Fruit fly (Drosophila melanogaster): Measurements from ENCODE around the gene boi.

boi gene

dm6 chrX:2462919-2463544 lies 6.8 kb downstream of the boi start (continued):
- TF ChIP-seq eyg (GFP tag; optimal IDR thresholded peaks at IDR 0.05) = no peak
- TF ChIP-seq Deaf1 (tag; optimal IDR thresholded peaks at IDR 0.05) = no peak
- TF ChIP-seq MESR4 (GFP tag; optimal IDR thresholded peaks at IDR 0.05) = no peak
- TF ChIP-seq fd96Cb (tag; optimal IDR thresholded peaks at IDR 0.05) = peak; percentile 4
- no peak for TF ChIP-seq ara (GFP tag; IDR thresholded peaks at IDR 0.05)
- no peak for TF ChIP-seq B-H1 (GFP tag; IDR thresholded peaks at IDR 0.05)
- TF ChIP-seq Med (GFP tag) = peak; percentile 51
- TF ChIP-seq bsh (GFP tag; optimal IDR thresholded peaks at IDR 0.05) = peak in 1 of 2 experiments; percentile 30
- TF ChIP-seq CG14050 (GFP tag; IDR thresholded peaks at IDR 0.05) = no peak
- TF ChIP-seq Atf6 (GFP tag; IDR thresholded peaks at IDR 0.05) = no peak
- TF ChIP-seq Vsx1 (GFP tag; optimal IDR thresholded peaks at IDR 0.05) = no peak
- TF ChIP-seq CG9797 (GFP tag; optimal IDR thresholded peaks at IDR 0.05) = no peak
- no peak for TF ChIP-seq CG16813 (GFP tag; IDR thresholded peaks at IDR 0.05; ENCODE audit: partially characterized antibody)
- peak; percentile 13 for TF ChIP-seq CG1603 (tag; optimal IDR thresholded peaks at IDR 0.05)
- no peak for TF ChIP-seq Mrtf (GFP tag; IDR thresholded peaks at IDR 0.05)
- no peak for TF ChIP-seq CG6272 (GFP tag; IDR thresholded peaks at IDR 0.05)
- TF ChIP-seq CG9215 (GFP tag; IDR thresholded peaks at IDR 0.05) = no peak
- TF ChIP-seq gcm2 (GFP tag; optimal IDR thresholded peaks at IDR 0.05) = no peak

dm6 chrX:2461421-2462393 lies 8.1 kb downstream of the boi start:
- TF ChIP-seq so (GFP tag; IDR thresholded peaks at IDR 0.05) (no peak), CG8089 (GFP tag; optimal IDR thresholded peaks at IDR 0.05) (no peak), Ssrp (tag; optimal IDR thresholded peaks at IDR 0.05) (no peak), Blimp-1 (GFP tag; optimal IDR thresholded peaks at IDR 0.05) (no peak), CG34422 (GFP tag; IDR thresholded peaks at IDR 0.05) (no peak), org-1 (GFP tag; optimal IDR thresholded peaks at IDR 0.05) (peak; percentile 6), tx (GFP tag; optimal IDR thresholded peaks at IDR 0.05) (no peak), CG17612 (GFP tag; IDR thresholded peaks at IDR 0.05) (no peak), sr (GFP tag; IDR thresholded peaks at IDR 0.05) (peak; percentile 59; the same call in 1 of the 3 replicates), CG34224 (GFP tag; IDR thresholded peaks at IDR 0.05; ENCODE audit: partially characterized antibody) (no peak), CG12659 (GFP tag; optimal IDR thresholded peaks at IDR 0.05) (no peak), Pdp1 (GFP tag; optimal IDR thresholded peaks at IDR 0.05) (peak in 1 of 2 experiments; percentile 65), CG8765 (GFP tag; IDR thresholded peaks at IDR 0.05) (no peak), CG9797 (GFP tag; optimal IDR thresholded peaks at IDR 0.05) (no peak), Mad (GFP tag; optimal IDR thresholded peaks at IDR 0.05) (no peak), CG3995 (GFP tag; optimal IDR thresholded peaks at IDR 0.05) (no peak), nmo (GFP tag; optimal IDR thresholded peaks at IDR 0.05) (no peak), z (GFP tag; IDR thresholded peaks at IDR 0.05) (0 out of 3 replicates have a peak, but pooled peaks have one; percentile 33), CG1024 (GFP tag; IDR thresholded peaks at IDR 0.05) (no peak), cwo (GFP tag; optimal IDR thresholded peaks at IDR 0.05) (no peak), CG11398 (GFP tag; optimal IDR thresholded peaks at IDR 0.05) (no peak), Hr39 (optimal IDR thresholded peaks at IDR 0.05) (no peak), CG8281 (tag; optimal IDR thresholded peaks at IDR 0.05) (peak; percentile 70), CG17802 (tag; optimal IDR thresholded peaks at IDR 0.05) (no peak), CkIIα-i1 (GFP tag; IDR thresholded peaks at IDR 0.05) (no peak), sens (GFP tag) (peak; percentile 81), chn (GFP tag; optimal IDR thresholded peaks at IDR 0.05) (no peak), YL-1 (GFP tag; optimal IDR thresholded peaks at IDR 0.05) (no peak), CG2202 (tag; optimal IDR thresholded peaks at IDR 0.05) (peak; percentile 39), CG17359 (tag; optimal IDR thresholded peaks at IDR 0.05) (no peak), CG11456 (GFP tag; IDR thresholded peaks at IDR 0.05) (no peak)

All from whole organism, embryonic.